Worm (Caenorhabditis elegans): ENCODE data around the gene fbxa-215.

Gene fbxa-215

DNA sequence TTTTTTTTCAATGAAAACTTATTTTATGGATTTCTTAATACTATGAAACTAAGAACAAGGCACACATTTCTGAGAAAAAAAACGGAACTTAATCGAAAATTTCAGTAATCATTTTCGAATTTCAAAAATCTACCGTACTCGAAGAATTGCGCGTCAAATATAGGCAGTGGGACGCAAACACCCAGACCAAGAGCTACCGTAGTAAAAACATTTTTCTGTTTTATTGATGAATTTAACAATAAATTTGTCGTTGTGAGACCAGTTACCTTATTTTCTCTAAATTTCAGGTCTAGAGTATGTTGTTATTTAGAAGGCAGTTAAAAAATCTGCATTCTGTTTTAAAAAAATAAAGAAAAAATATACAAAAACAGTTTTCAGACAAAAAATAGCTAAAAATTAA, 20.9 kb upstream of the fbxa-215 start:
- TF ChIP-seq nhr-23 (tag; optimal IDR thresholded peaks at IDR 0.05) (no peak), lin-39 (tag; optimal IDR thresholded peaks at IDR 0.05) (no peak)

DNA sequence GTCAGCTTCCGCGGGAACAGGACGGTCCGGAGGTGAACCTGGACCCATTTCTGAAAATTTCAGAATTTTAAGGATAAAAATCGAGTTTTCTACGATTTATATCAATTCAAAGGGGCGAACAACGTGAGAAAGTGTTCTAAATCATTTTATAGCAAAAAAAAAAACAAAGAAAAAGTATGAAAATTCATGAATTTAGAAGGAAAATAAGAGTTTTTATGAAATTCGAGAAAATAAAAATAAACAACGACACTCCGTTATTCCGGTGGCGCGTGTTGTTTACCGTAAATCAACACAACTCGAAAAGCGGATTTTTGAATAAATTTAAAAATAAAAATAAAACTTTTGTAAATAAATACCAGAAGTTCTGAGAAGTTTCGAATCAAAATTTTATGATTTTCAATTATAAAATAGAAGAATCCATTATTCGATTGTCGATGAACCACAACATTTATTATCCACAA, 20.3 kb upstream of the fbxa-215 start, which contains the start of gene nyn-1:
Gene nyn-1 (minus strand): TSS at position 51 of the 461 bp plus-strand sequence.
- no peak for TF ChIP-seq daf-12 (tag; optimal IDR thresholded peaks at IDR 0.05)
- peak; percentile 32 for TF ChIP-seq R02D3.7 (tag; optimal IDR thresholded peaks at IDR 0.05)
- TF ChIP-seq ceh-9 (tag; optimal IDR thresholded peaks at IDR 0.05), result no peak
- TF ChIP-seq elt-3 (tag; optimal IDR thresholded peaks at IDR 0.05), result no peak
- no peak for TF ChIP-seq mml-1 (tag; optimal IDR thresholded peaks at IDR 0.05)
- TF ChIP-seq eor-1 (tag; optimal IDR thresholded peaks at IDR 0.05), result no peak
- no peak for TF ChIP-seq ztf-11 (tag; optimal IDR thresholded peaks at IDR 0.05)
- no peak for TF ChIP-seq hmg-11 (tag; optimal IDR thresholded peaks at IDR 0.05)
- TF ChIP-seq nhr-28 (tag; optimal IDR thresholded peaks at IDR 0.05), result no peak

- TF ChIP-seq nhr-43 (tag; optimal IDR thresholded peaks at IDR 0.05; ENCODE audit: poor library complexity, severe bottlenecking) (no peak), nhr-67 (tag; optimal IDR thresholded peaks at IDR 0.05) (no peak), fkh-10 (GFP tag; optimal IDR thresholded peaks at IDR 0.05) (no peak), egl-27 (tag; optimal IDR thresholded peaks at IDR 0.05) (no peak), daf-12 (tag; optimal IDR thresholded peaks at IDR 0.05) (no peak), ztf-4 (tag; optimal IDR thresholded peaks at IDR 0.05) (no peak), ceh-82 (tag; optimal IDR thresholded peaks at IDR 0.05) (no peak), hmg-11 (tag; optimal IDR thresholded peaks at IDR 0.05) (no peak), sea-2 (GFP tag; optimal IDR thresholded peaks at IDR 0.05) (no peak), mdl-1 (tag; optimal IDR thresholded peaks at IDR 0.05) (no peak), fos-1 (tag; optimal IDR thresholded peaks at IDR 0.05) (no peak), elt-1 (tag; optimal IDR thresholded peaks at IDR 0.05) (no peak), egl-5 (tag; optimal IDR thresholded peaks at IDR 0.05) (no peak)
Measured at ce11 chrIV:13684827-13685226, 18.1 kb upstream of the fbxa-215 start.

- TF ChIP-seq nhr-23 (tag; optimal IDR thresholded peaks at IDR 0.05), result peak; percentile 93
- TF ChIP-seq ZK546.5 (tag; optimal IDR thresholded peaks at IDR 0.05), result no peak
- no peak for TF ChIP-seq R02D3.7 (tag; optimal IDR thresholded peaks at IDR 0.05)
- TF ChIP-seq ztf-11 (tag; optimal IDR thresholded peaks at IDR 0.05), result no peak
- TF ChIP-seq elt-1 (tag; optimal IDR thresholded peaks at IDR 0.05), result no peak
- no peak for TF ChIP-seq daf-12 (tag; optimal IDR thresholded peaks at IDR 0.05)
- TF ChIP-seq nhr-67 (tag; optimal IDR thresholded peaks at IDR 0.05), result no peak
- TF ChIP-seq hmg-11 (tag; optimal IDR thresholded peaks at IDR 0.05), result no peak
- no peak for TF ChIP-seq nhr-237 (tag; optimal IDR thresholded peaks at IDR 0.05)
- TF ChIP-seq nhr-28 (tag; optimal IDR thresholded peaks at IDR 0.05), result no peak
- TF ChIP-seq nhr-76 (tag; optimal IDR thresholded peaks at IDR 0.05), result no peak
- TF ChIP-seq nfya-1 (tag; optimal IDR thresholded peaks at IDR 0.05; ENCODE audit: insufficient read depth), result peak; percentile 40
- no peak for TF ChIP-seq aly-2 (tag; optimal IDR thresholded peaks at IDR 0.05)
- no peak for TF ChIP-seq mdl-1 (tag; optimal IDR thresholded peaks at IDR 0.05)
- TF ChIP-seq lin-15B (tag; optimal IDR thresholded peaks at IDR 0.05), result no peak
- TF ChIP-seq nhr-43 (tag; optimal IDR thresholded peaks at IDR 0.05; ENCODE audit: poor library complexity, severe bottlenecking), result peak; percentile 86
- no peak for TF ChIP-seq sea-2 (GFP tag; optimal IDR thresholded peaks at IDR 0.05)
- TF ChIP-seq egl-27 (tag; optimal IDR thresholded peaks at IDR 0.05), result no peak
- peak; percentile 38 to 95 (median 85) for TF ChIP-seq elt-3 (tag; optimal IDR thresholded peaks at IDR 0.05)
- no peak for TF ChIP-seq fkh-2 (tag; optimal IDR thresholded peaks at IDR 0.05)
- no peak for TF ChIP-seq ceh-9 (tag; optimal IDR thresholded peaks at IDR 0.05)
- TF ChIP-seq lin-39 (tag; optimal IDR thresholded peaks at IDR 0.05), result peak; percentile 19
- peak; percentile 79 for TF ChIP-seq nhr-25 (tag; optimal IDR thresholded peaks at IDR 0.05)
- TF ChIP-seq ceh-28 (tag; optimal IDR thresholded peaks at IDR 0.05), result peak; percentile 13
- TF ChIP-seq fkh-10 (GFP tag; optimal IDR thresholded peaks at IDR 0.05), result no peak
- no peak for TF ChIP-seq zag-1 (tag; optimal IDR thresholded peaks at IDR 0.05)
- no peak for TF ChIP-seq ztf-4 (tag; optimal IDR thresholded peaks at IDR 0.05)
- no peak for TF ChIP-seq pha-4 (tag; optimal IDR thresholded peaks at IDR 0.05)
- TF ChIP-seq unc-62 (GFP tag; optimal IDR thresholded peaks at IDR 0.05), result peak; percentile 94
- no peak for TF ChIP-seq nhr-12 (tag; optimal IDR thresholded peaks at IDR 0.05)
- TF ChIP-seq fos-1 (tag; optimal IDR thresholded peaks at IDR 0.05), result no peak
Measured at ce11 chrIV:13682733-13683132, 16.0 kb upstream of the fbxa-215 start.

All from whole organism, L3 larva.